Worm (Caenorhabditis elegans) whole organism, late embryonic: ENCODE data around the gene Y7A5A.5.

ENCODE experiments used
- ama-1 ChIP-seq: fragments of 150-350 bp; optimal IDR thresholded peaks from 2 replicates; lab custom pipeline; 2014
- dve-1 ChIP-seq: sonication (generic microtip); optimal IDR thresholded peaks from 2 replicates; lab custom pipeline; 2017; ENCODE audit warnings: antibody characterized with exemption, mild to moderate bottlenecking, missing genetic modification characterization, missing compliant biosample characterization
- elt-2 ChIP-seq: sonication (generic microtip); optimal IDR thresholded peaks from 2 replicates; lab custom pipeline; 2016; ENCODE audit warnings: missing genetic modification reagents, missing genetic modification characterization, missing compliant biosample characterization
- hlh-6 ChIP-seq: sonication (generic microtip); optimal IDR thresholded peaks from 2 replicates; lab custom pipeline; 2016; ENCODE audit warnings: missing genotype, missing genetic modification characterization, missing compliant biosample characterization
- madf-2 ChIP-seq: sonication (generic microtip); optimal IDR thresholded peaks from 2 replicates; lab custom pipeline; 2017; ENCODE audit warnings: missing genetic modification characterization, missing compliant biosample characterization
- nfya-1 ChIP-seq: sonication (generic microtip); optimal IDR thresholded peaks from 2 replicates; lab custom pipeline; 2017; ENCODE audit warnings: missing genetic modification characterization, mild to moderate bottlenecking, missing compliant biosample characterization, antibody characterized with exemption, moderate library complexity
- nhr-11 ChIP-seq: fragments of 150-350 bp; optimal IDR thresholded peaks from 2 replicates; lab custom pipeline; 2014; ENCODE audit warnings: missing biosample characterization, missing genetic modification characterization
- pha-2 ChIP-seq: sonication (generic microtip); optimal IDR thresholded peaks from 2 replicates; lab custom pipeline; 2017; ENCODE audit warnings: mild to moderate bottlenecking, missing genetic modification characterization, missing compliant biosample characterization
- tbx-2 ChIP-seq: sonication (generic microtip); optimal IDR thresholded peaks from 2 replicates; lab custom pipeline; 2016; ENCODE audit warnings: missing genetic modification characterization, missing compliant biosample characterization
- unc-86 ChIP-seq: sonication (generic microtip); optimal IDR thresholded peaks from 2 replicates; lab custom pipeline; 2016; ENCODE audit warnings: missing genetic modification characterization, missing compliant biosample characterization

DNA sequence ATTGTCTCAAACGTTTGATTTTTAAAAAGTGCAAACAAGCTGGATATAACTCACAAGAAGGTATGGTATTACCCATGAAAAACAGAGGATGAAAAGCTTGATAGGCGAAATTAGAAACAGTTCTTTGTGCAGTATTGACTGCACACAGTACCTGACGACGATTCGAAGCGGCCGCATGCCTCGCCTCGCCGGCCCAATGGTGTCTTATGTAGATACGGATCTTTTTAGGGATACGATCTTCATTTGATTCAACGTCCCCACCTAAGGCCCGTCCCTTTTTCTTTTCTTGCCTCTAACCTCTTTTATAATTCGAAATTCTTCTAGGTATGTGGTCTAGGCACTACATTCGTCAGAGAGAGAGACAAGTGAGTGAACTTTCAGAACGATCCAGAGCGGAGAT lies 20.5 kb downstream of the Y7A5A.5 start, which contains the start of gene bus-17:
- TF ChIP-seq unc-86 (tag; lab: Kevin White, UChicago) (no peak), hlh-6 (tag; lab: Kevin White, UChicago) (no peak), ama-1 (lab: Kevin White, UChicago) (no peak), nfya-1 (tag; lab: Kevin White, UChicago) (no peak), elt-2 (tag; lab: Kevin White, UChicago) (no peak), madf-2 (no peak), pha-2 (tag; lab: Kevin White, UChicago) (no peak), dve-1 (tag; lab: Kevin White, UChicago) (no peak), tbx-2 (tag; lab: Kevin White, UChicago) (no peak), nhr-11 (no peak)
